Fruit fly (Drosophila melanogaster) whole organism, embryonic: Measurements from ENCODE around the gene eIF3h.

Source experiments
- CG10147 ChIP-seq: fragments of 200-800 bp; sonication (Bioruptor generic); optimal IDR thresholded peaks from 2 replicates; lab custom pipeline; 2019; ENCODE audit warnings: missing biosample characterization, mild to moderate bottlenecking, missing genetic modification characterization, moderate library complexity
- CG11560 ChIP-seq: fragments of 200-800 bp; sonication (Bioruptor generic); IDR thresholded peaks from 3 replicates; pipeline ENCODE4 v1.3.6; 2022; ENCODE audit warnings: missing biosample characterization, missing genetic modification characterization
- CG12769 ChIP-seq: fragments of 200-800 bp; sonication (Bioruptor generic); optimal IDR thresholded peaks from 2 replicates; lab custom pipeline; 2019; ENCODE audit warnings: missing biosample characterization, mild to moderate bottlenecking, missing genetic modification characterization, moderate library complexity
- CG13287 ChIP-seq: fragments of 200-800 bp; sonication (Bioruptor generic); IDR thresholded peaks from 2 replicates; pipeline ENCODE4 v1.3.6; 2022; ENCODE audit warnings: missing biosample characterization, missing genetic modification characterization; ENCODE audit not compliant: partially characterized antibody
- CG14050 ChIP-seq: fragments of 200-800 bp; sonication (Bioruptor generic); IDR thresholded peaks from 3 replicates; pipeline ENCODE4 v1.3.6; 2022; ENCODE audit warnings: missing biosample characterization, missing genetic modification characterization
- CG14860 ChIP-seq: fragments of 200-800 bp; sonication (Bioruptor generic); IDR thresholded peaks from 3 replicates; pipeline ENCODE4 v1.3.6; 2022; ENCODE audit warnings: missing biosample characterization, missing genetic modification characterization; ENCODE audit not compliant: partially characterized antibody
- CG1529 ChIP-seq: fragments of 200-800 bp; sonication (Bioruptor generic); optimal IDR thresholded peaks from 3 replicates; lab custom pipeline; 2018; ENCODE audit warnings: missing biosample characterization, missing genetic modification characterization
- CG16813 ChIP-seq: fragments of 200-800 bp; sonication (Bioruptor generic); IDR thresholded peaks from 3 replicates; pipeline ENCODE4 v1.3.6; 2022; ENCODE audit warnings: missing biosample characterization, missing genetic modification characterization; ENCODE audit not compliant: partially characterized antibody
- CG17186 ChIP-seq: fragments of 200-800 bp; sonication (Bioruptor generic); optimal IDR thresholded peaks from 3 replicates; lab custom pipeline; 2017; ENCODE audit warnings: missing biosample characterization, missing genetic modification reagents, missing genetic modification characterization
- CG17385 ChIP-seq: fragments of 200-800 bp; sonication (Bioruptor generic); optimal IDR thresholded peaks from 3 replicates; lab custom pipeline; 2018; ENCODE audit warnings: missing biosample characterization, mild to moderate bottlenecking, missing genetic modification characterization
- CG18764 ChIP-seq: fragments of 200-800 bp; sonication (Bioruptor generic); optimal IDR thresholded peaks from 3 replicates; lab custom pipeline; 2016; ENCODE audit warnings: missing biosample characterization, missing genetic modification characterization
- CG3281 ChIP-seq: fragments of 200-800 bp; sonication (Bioruptor generic); optimal IDR thresholded peaks from 3 replicates; lab custom pipeline; 2017; ENCODE audit warnings: missing biosample characterization, mild to moderate bottlenecking, missing genetic modification characterization
- CG3995 ChIP-seq: fragments of 200-800 bp; sonication (Bioruptor generic); optimal IDR thresholded peaks from 3 replicates; lab custom pipeline; 2016; ENCODE audit warnings: missing biosample characterization, missing genetic modification characterization
- CG5180 ChIP-seq: fragments of 200-800 bp; sonication (Bioruptor generic); optimal IDR thresholded peaks from 3 replicates; lab custom pipeline; 2017; ENCODE audit warnings: missing biosample characterization, missing genetic modification characterization, mild to moderate bottlenecking, moderate library complexity, missing genetic modification reagents
- CG7963 ChIP-seq: fragments of 200-800 bp; sonication (Bioruptor generic); IDR thresholded peaks from 3 replicates; pipeline ENCODE4 v1.3.6; 2022; ENCODE audit warnings: missing biosample characterization, missing genetic modification characterization; ENCODE audit not compliant: partially characterized antibody
- CG8281 ChIP-seq: fragments of 200-800 bp; sonication (Bioruptor generic); optimal IDR thresholded peaks from 2 replicates; lab custom pipeline; 2018; ENCODE audit warnings: missing biosample characterization, mild to moderate bottlenecking, missing genetic modification characterization, moderate library complexity
- CG8478 ChIP-seq: fragments of >200 bp; optimal IDR thresholded peaks from 2 replicates; lab custom pipeline; 2018
- CG9727 ChIP-seq: fragments of 200-800 bp; sonication (Bioruptor generic); optimal IDR thresholded peaks from 3 replicates; lab custom pipeline; 2017; ENCODE audit warnings: missing biosample characterization, mild to moderate bottlenecking, missing genetic modification characterization
- D ChIP-seq, 2 experiments: fragments of 200-800 bp in 1 of 2; fragments of >200 bp in 1 of 2; sonication (Bioruptor generic) in 1 of 2; optimal IDR thresholded peaks; 2 replicates in 1 of 2; 3 replicates in 1 of 2; lab custom pipeline; 2017; ENCODE audit warnings: mild to moderate bottlenecking in 1 of 2, missing biosample characterization in 1 of 2, missing genetic modification characterization in 1 of 2, missing genetic modification reagents in 1 of 2
- Dad ChIP-seq: fragments of 200-800 bp; sonication (Bioruptor generic); optimal IDR thresholded peaks from 3 replicates; lab custom pipeline; 2016; ENCODE audit warnings: missing biosample characterization, missing genetic modification characterization
- Deaf1 ChIP-seq: fragments of 200-800 bp; optimal IDR thresholded peaks from 3 replicates; lab custom pipeline; 2019; ENCODE audit warnings: missing biosample characterization, mild to moderate bottlenecking, missing genetic modification characterization, moderate library complexity
- Dip3 ChIP-seq: fragments of 200-800 bp; sonication (Bioruptor generic); optimal IDR thresholded peaks from 3 replicates; lab custom pipeline; 2016; ENCODE audit warnings: missing biosample characterization, missing genetic modification characterization
- Dll ChIP-seq: fragments of 200-800 bp; sonication (Bioruptor generic); IDR thresholded peaks from 4 replicates; pipeline ENCODE4 v1.3.6; 2022; ENCODE audit warnings: missing biosample characterization, missing genetic modification characterization; ENCODE audit not compliant: partially characterized antibody
- Ets65A ChIP-seq: fragments of 200-800 bp; sonication (Bioruptor generic); peaks from one replicate; lab custom pipeline; 2016; ENCODE audit warnings: missing biosample characterization, missing genetic modification characterization
- HLH4C ChIP-seq: fragments of 200-800 bp; sonication (Bioruptor generic); IDR thresholded peaks from 3 replicates; pipeline ENCODE4 v1.3.6; 2022; ENCODE audit warnings: missing biosample characterization, missing genetic modification characterization; ENCODE audit not compliant: partially characterized antibody
- Scr ChIP-seq: fragments of 200-800 bp; sonication (Bioruptor generic); IDR thresholded peaks from 2 replicates; pipeline ENCODE4 v1.3.6; 2022; ENCODE audit warnings: missing biosample characterization, missing genetic modification characterization; ENCODE audit not compliant: partially characterized antibody
- TFAM ChIP-seq: fragments of 200-800 bp; sonication (Bioruptor generic); optimal IDR thresholded peaks from 2 replicates; lab custom pipeline; 2017; ENCODE audit warnings: missing biosample characterization, missing genetic modification characterization, inconsistent platforms
- al ChIP-seq: fragments of 200-800 bp; sonication (Bioruptor generic); IDR thresholded peaks from 2 replicates; pipeline ENCODE4 v1.3.6; 2022; ENCODE audit warnings: missing biosample characterization, missing genetic modification characterization
- amos ChIP-seq: fragments of 200-800 bp; sonication (Bioruptor generic); IDR thresholded peaks from 2 replicates; pipeline ENCODE4 v1.3.6; 2022; ENCODE audit warnings: missing biosample characterization, missing genetic modification characterization; ENCODE audit not compliant: partially characterized antibody
- ash1 ChIP-seq: fragments of 200-800 bp; sonication (Bioruptor generic); optimal IDR thresholded peaks from 2 replicates; lab custom pipeline; 2018; ENCODE audit warnings: missing biosample characterization, mild to moderate bottlenecking, missing genetic modification characterization
- ato ChIP-seq: fragments of 200-800 bp; sonication (Bioruptor generic); IDR thresholded peaks from 2 replicates; pipeline ENCODE4 v1.3.6; 2022; ENCODE audit warnings: missing biosample characterization, missing genetic modification characterization; ENCODE audit not compliant: partially characterized antibody
- bbx ChIP-seq: fragments of 200-800 bp; sonication (Bioruptor generic); IDR thresholded peaks from 2 replicates; pipeline ENCODE4 v1.3.6; 2022; ENCODE audit warnings: missing biosample characterization, missing genetic modification characterization; ENCODE audit not compliant: partially characterized antibody
- bowl ChIP-seq: fragments of 200-800 bp; sonication (Bioruptor generic); IDR thresholded peaks from 2 replicates; pipeline ENCODE4 v1.3.6; 2022; ENCODE audit warnings: missing biosample characterization, missing genetic modification characterization
- chif ChIP-seq, 2 experiments: fragments of 200-800 bp; sonication (Bioruptor generic); optimal IDR thresholded peaks; 3 replicates each; lab custom pipeline; 2016; ENCODE audit warnings: missing biosample characterization in 2 of 2, missing genetic modification characterization in 2 of 2
- crp ChIP-seq, 2 experiments: fragments of 200-800 bp; sonication (Bioruptor generic); optimal IDR thresholded peaks; 2 replicates in 1 of 2; 3 replicates in 1 of 2; lab custom pipeline; 2017; ENCODE audit warnings: missing biosample characterization in 2 of 2, missing genetic modification characterization in 2 of 2, mild to moderate bottlenecking in 1 of 2, moderate library complexity in 1 of 2
- ewg ChIP-seq: fragments of 200-800 bp; sonication (Bioruptor generic); optimal IDR thresholded peaks from 3 replicates; lab custom pipeline; 2017; ENCODE audit warnings: mild to moderate bottlenecking, missing biosample characterization, missing genetic modification reagents, missing genetic modification characterization
- exex ChIP-seq: fragments of 200-800 bp; sonication (Bioruptor generic); optimal IDR thresholded peaks from 4 replicates; lab custom pipeline; 2018; ENCODE audit warnings: missing biosample characterization, mild to moderate bottlenecking, missing genetic modification characterization, moderate library complexity
- hb ChIP-seq: fragments of 200-800 bp; sonication (Bioruptor generic); IDR thresholded peaks from 3 replicates; pipeline ENCODE4 v1.3.6; 2022; ENCODE audit warnings: missing biosample characterization, missing genetic modification characterization; ENCODE audit not compliant: partially characterized antibody
- nerfin-2 ChIP-seq: fragments of 200-800 bp; sonication (Bioruptor generic); IDR thresholded peaks from 2 replicates; pipeline ENCODE4 v1.3.6; 2022; ENCODE audit warnings: missing biosample characterization, missing genetic modification characterization; ENCODE audit not compliant: partially characterized antibody
- nmo ChIP-seq: fragments of 200-800 bp; sonication (Bioruptor generic); optimal IDR thresholded peaks from 2 replicates; lab custom pipeline; 2018; ENCODE audit warnings: missing biosample characterization, mild to moderate bottlenecking, missing genetic modification characterization, moderate library complexity
- pita ChIP-seq: fragments of 200-800 bp; sonication (Bioruptor generic); optimal IDR thresholded peaks from 2 replicates; lab custom pipeline; 2017; ENCODE audit warnings: missing biosample characterization, mild to moderate bottlenecking, missing genetic modification characterization
- tna ChIP-seq: fragments of 200-800 bp; sonication (Bioruptor generic); IDR thresholded peaks from 2 replicates; pipeline ENCODE4 v1.3.6; 2022; ENCODE audit warnings: missing biosample characterization, missing genetic modification characterization; ENCODE audit not compliant: partially characterized antibody
- unpg ChIP-seq: fragments of 200-800 bp; sonication (Bioruptor generic); optimal IDR thresholded peaks from 3 replicates; lab custom pipeline; 2018; ENCODE audit warnings: missing biosample characterization, mild to moderate bottlenecking, missing genetic modification characterization, moderate library complexity
- zf30C ChIP-seq: fragments of 200-800 bp; sonication (Bioruptor generic); optimal IDR thresholded peaks from 3 replicates; lab custom pipeline; 2018; ENCODE audit warnings: missing biosample characterization, mild to moderate bottlenecking, missing genetic modification characterization

eIF3h gene

DNA sequence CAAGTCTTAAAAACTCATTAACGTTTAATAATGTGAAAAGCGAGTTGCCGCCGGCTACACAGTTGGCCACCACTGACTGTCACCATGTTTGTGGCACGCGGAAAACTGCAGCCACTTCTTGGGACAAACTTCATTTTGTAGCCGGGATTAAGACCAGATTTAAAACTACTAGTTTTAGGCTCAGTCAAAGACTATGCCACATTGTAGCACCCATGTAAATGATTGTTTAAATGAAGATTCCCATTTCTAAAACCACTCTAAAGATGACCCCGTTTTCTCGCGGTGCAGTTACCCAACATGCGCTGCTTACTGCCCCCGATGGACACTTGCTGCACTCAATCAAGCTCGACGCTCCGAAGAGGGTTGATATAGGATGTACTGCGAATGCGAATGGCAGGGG lies 37.5 kb upstream of the eIF3h start (continued):
- no peak for TF ChIP-seq zf30C

DNA sequence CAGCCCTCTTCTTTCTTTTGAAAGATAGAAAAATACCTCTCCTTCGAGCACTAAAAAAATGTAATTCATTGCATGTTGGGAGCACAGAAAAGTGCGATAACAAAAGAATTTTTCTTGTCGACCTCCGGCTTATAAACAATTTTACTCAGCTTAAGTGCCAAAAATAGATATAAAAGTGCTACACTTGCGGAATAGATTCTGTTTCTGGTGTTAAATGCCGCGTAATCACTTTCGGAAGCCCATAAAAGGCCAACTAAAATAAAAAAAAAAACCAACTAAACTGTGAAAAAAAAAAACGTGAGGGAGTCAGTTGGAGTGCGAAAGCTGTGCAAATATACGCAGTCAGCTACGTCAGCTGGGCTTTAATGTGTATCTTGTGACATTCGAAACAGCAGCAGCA lies 36.7 kb upstream of the eIF3h start:
- TF ChIP-seq CG8478 (lab: Kevin White, UChicago) (no peak), Dip3 (no peak), amos (GFP tag; lab: Robert Waterston, UW) (no peak), ato (GFP tag; lab: Robert Waterston, UW) (no peak), pita (no peak), CG18764 (GFP tag; lab: Kevin White, UChicago) (no peak), CG14050 (no peak), al (no peak)

DNA sequence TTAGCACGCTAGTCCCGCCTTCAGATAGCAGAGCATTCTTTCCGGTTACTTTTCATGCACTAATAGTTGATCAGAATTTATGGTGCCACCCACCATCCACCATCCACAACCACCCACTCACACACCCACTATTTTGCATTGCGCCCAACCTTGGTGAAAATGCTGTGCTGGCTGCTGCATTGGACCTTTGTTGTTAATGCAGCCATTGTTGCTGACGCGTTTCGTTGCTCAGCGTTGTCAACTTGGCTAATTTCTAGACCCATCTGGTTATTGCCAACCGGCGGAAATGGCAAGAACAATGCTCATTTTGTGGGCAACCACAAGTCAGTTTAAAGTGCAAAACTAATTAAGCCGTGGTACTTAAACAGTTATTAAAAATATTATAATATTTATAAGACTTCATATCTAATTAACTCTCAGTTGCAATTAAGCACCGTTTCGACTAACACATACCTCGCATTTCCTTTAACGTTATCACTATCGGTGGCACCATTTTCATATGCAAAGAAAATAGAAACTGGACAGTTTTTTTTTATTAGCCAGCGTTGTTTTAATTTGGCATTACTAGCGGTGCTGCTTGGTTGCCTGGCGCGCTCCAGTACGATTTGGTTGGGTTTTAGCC lies 35.9 kb upstream of the eIF3h start:
- TF ChIP-seq CG3281 (GFP tag; lab: Kevin White, UChicago), result no peak
- no peak for TF ChIP-seq bowl (GFP tag; lab: Robert Waterston, UW)
- no peak for TF ChIP-seq unpg
- TF ChIP-seq CG16813 (GFP tag; lab: Robert Waterston, UW), result peak; percentile 69
- TF ChIP-seq CG14860 (GFP tag; lab: Robert Waterston, UW), result peak; percentile 71
- TF ChIP-seq Deaf1 (tag; lab: Kevin White, UChicago), result no peak
- TF ChIP-seq ato (GFP tag; lab: Robert Waterston, UW), result peak; percentile 53
- TF ChIP-seq Dad, result no peak
- no peak for TF ChIP-seq CG9727 (GFP tag; lab: Kevin White, UChicago)
- peak; percentile 57 for TF ChIP-seq Scr
- TF ChIP-seq CG10147 (GFP tag; lab: Kevin White, UChicago), result no peak
- no peak for TF ChIP-seq CG11560 (tag; lab: Robert Waterston, UW)
- TF ChIP-seq hb, result peak; percentile 62; the same call in 1 of the 3 replicates
- no peak for TF ChIP-seq CG8281
- TF ChIP-seq CG7963, result peak; percentile 73; the same call in 1 of the 3 replicates
- TF ChIP-seq TFAM (GFP tag; lab: Kevin White, UChicago), result no peak
- no peak for TF ChIP-seq nmo (GFP tag; lab: Kevin White, UChicago)
- peak; percentile 76 for TF ChIP-seq Ets65A (GFP tag; lab: Kevin White, UChicago)
- no peak for TF ChIP-seq crp (GFP tag; optimal IDR thresholded peaks at IDR 0.05; lab: Kevin White, UChicago)
- TF ChIP-seq Dll (GFP tag; lab: Robert Waterston, UW), result 0 out of 4 replicates have a peak, but pooled peaks have one; percentile 41
- no peak for TF ChIP-seq CG1529 (GFP tag; lab: Kevin White, UChicago)
- no peak for TF ChIP-seq exex (tag; lab: Kevin White, UChicago)
- no peak for TF ChIP-seq CG17186 (GFP tag; lab: Kevin White, UChicago)
- TF ChIP-seq nerfin-2, result peak; percentile 74
- TF ChIP-seq D (optimal IDR thresholded peaks at IDR 0.05; lab: Kevin White, UChicago), result no peak
- no peak for TF ChIP-seq D (GFP tag; optimal IDR thresholded peaks at IDR 0.05; lab: Kevin White, UChicago)
- peak; percentile 21; the same call in 1 of the 2 replicates for TF ChIP-seq CG13287
- no peak for TF ChIP-seq ewg (GFP tag; lab: Kevin White, UChicago)
- no peak for TF ChIP-seq CG12769 (tag; lab: Kevin White, UChicago)
- TF ChIP-seq CG17385 (GFP tag; lab: Kevin White, UChicago), result no peak
- TF ChIP-seq tna (GFP tag; lab: Robert Waterston, UW), result peak; percentile 79
- no peak for TF ChIP-seq chif (GFP tag; optimal IDR thresholded peaks at IDR 0.05; lab: Kevin White, UChicago)
- no peak for TF ChIP-seq CG3995 (GFP tag; lab: Kevin White, UChicago)
- TF ChIP-seq bbx, result peak; percentile 42; the same call in 1 of the 2 replicates
- peak; percentile 87 for TF ChIP-seq HLH4C (GFP tag; lab: Robert Waterston, UW)
- no peak for TF ChIP-seq ash1 (GFP tag; lab: Kevin White, UChicago)
- TF ChIP-seq CG5180 (GFP tag; lab: Kevin White, UChicago), result no peak
